Fruit fly (Drosophila melanogaster): ENCODE data around the gene CG34447.

- TF ChIP-seq CG32532 (GFP tag; IDR thresholded peaks at IDR 0.05) (0 out of 2 replicates have a peak, but pooled peaks have one; percentile 12), Bdp1 (GFP tag; optimal IDR thresholded peaks at IDR 0.05) (no peak), CG31365 (tag; optimal IDR thresholded peaks at IDR 0.05) (no peak), Ets65A (GFP tag) (no peak), Eip74EF (GFP tag; optimal IDR thresholded peaks at IDR 0.05) (no peak), exex (tag; optimal IDR thresholded peaks at IDR 0.05) (no peak), cas (GFP tag; IDR thresholded peaks at IDR 0.05) (no peak), Ptx1 (GFP tag; IDR thresholded peaks at IDR 0.05) (0 out of 2 replicates have a peak, but pooled peaks have one; percentile 16), CG8388 (GFP tag; optimal IDR thresholded peaks at IDR 0.05) (peak; percentile 23), yki (optimal IDR thresholded peaks at IDR 0.05) (no peak), Dip3 (GFP tag; optimal IDR thresholded peaks at IDR 0.05) (no peak), br (optimal IDR thresholded peaks at IDR 0.05) (no peak), usp (GFP tag; optimal IDR thresholded peaks at IDR 0.05) (no peak)
These were observed 21.4 kb downstream of the CG34447 start for dm6 chr2L:2398459-2398858.

Measured in whole organism, embryonic.